Fruit fly (Drosophila melanogaster) whole organism, prepupa: ENCODE results near the gene DENR.

Source experiments
- CG10669 ChIP-seq: fragments of 200-800 bp; sonication (Bioruptor generic); optimal IDR thresholded peaks from 3 replicates; lab custom pipeline; 2018; ENCODE audit warnings: missing biosample characterization, mild to moderate bottlenecking, missing genetic modification characterization, moderate library complexity
- CG11762 ChIP-seq: fragments of 200-800 bp; sonication (Bioruptor generic); optimal IDR thresholded peaks from 3 replicates; lab custom pipeline; 2016; ENCODE audit warnings: missing biosample characterization, missing genetic modification characterization; ENCODE audit not compliant: insufficient read depth
- CG16779 ChIP-seq: fragments of 200-800 bp; sonication (Bioruptor generic); optimal IDR thresholded peaks from 3 replicates; lab custom pipeline; 2017; ENCODE audit warnings: missing biosample characterization, mild to moderate bottlenecking, missing genetic modification characterization
- CG6163 ChIP-seq: fragments of 200-800 bp; sonication (Bioruptor generic); IDR thresholded peaks from 3 replicates; pipeline ENCODE4 v1.3.6; 2022; ENCODE audit warnings: missing biosample characterization, missing genetic modification characterization
- CG6808 ChIP-seq: fragments of 200-800 bp; sonication (Bioruptor generic); optimal IDR thresholded peaks from 3 replicates; lab custom pipeline; 2017; ENCODE audit warnings: missing biosample characterization, missing genetic modification characterization, mild to moderate bottlenecking, moderate library complexity, missing genetic modification reagents
- CG6854 ChIP-seq: fragments of 200-800 bp; sonication (Bioruptor generic); optimal IDR thresholded peaks from 2 replicates; lab custom pipeline; 2017; ENCODE audit warnings: missing biosample characterization, mild to moderate bottlenecking, missing genetic modification characterization
- Met ChIP-seq: fragments of 200-800 bp; sonication (Bioruptor generic); optimal IDR thresholded peaks from 3 replicates; lab custom pipeline; 2016; ENCODE audit warnings: missing biosample characterization, missing genetic modification characterization
- OdsH ChIP-seq: fragments of 200-800 bp; sonication (Bioruptor generic); optimal IDR thresholded peaks from 3 replicates; lab custom pipeline; 2016; ENCODE audit warnings: missing biosample characterization, missing genetic modification characterization
- Sox15 ChIP-seq: fragments of 200-800 bp; sonication (Bioruptor generic); optimal IDR thresholded peaks from 3 replicates; lab custom pipeline; 2016; ENCODE audit warnings: missing biosample characterization, missing genetic modification characterization
- lz ChIP-seq: fragments of 200-800 bp; sonication (Bioruptor generic); optimal IDR thresholded peaks from 3 replicates; lab custom pipeline; 2016; ENCODE audit warnings: missing biosample characterization, missing genetic modification characterization
- net ChIP-seq: fragments of 200-800 bp; sonication (Bioruptor generic); optimal IDR thresholded peaks from 3 replicates; lab custom pipeline; 2016; ENCODE audit warnings: missing biosample characterization, missing genetic modification characterization
- spab ChIP-seq: fragments of 200-800 bp; sonication (Bioruptor generic); optimal IDR thresholded peaks from 2 replicates; lab custom pipeline; 2017; ENCODE audit warnings: missing biosample characterization, mild to moderate bottlenecking, missing genetic modification characterization, missing genetic modification reagents

- TF ChIP-seq CG6854 (no peak), lz (GFP tag; lab: Kevin White, UChicago) (no peak), CG6808 (GFP tag; lab: Kevin White, UChicago) (no peak), CG10669 (GFP tag; lab: Kevin White, UChicago) (no peak), CG6163 (GFP tag; lab: Robert Waterston, UW) (no peak), OdsH (GFP tag; lab: Kevin White, UChicago) (no peak), CG11762 (GFP tag; lab: Kevin White, UChicago) (no peak), Met (no peak), spab (GFP tag; lab: Kevin White, UChicago) (no peak), CG16779 (no peak), net (GFP tag; lab: Kevin White, UChicago) (no peak), Sox15 (GFP tag; lab: Kevin White, UChicago) (no peak)
Observed at dm6 chrX:16889510-16889909, 3.1 kb upstream of the DENR start, which contains the start of gene CG13002.
